Fruit fly (Drosophila melanogaster): ENCODE measurements around the gene Vps13D.
A peak's percentile ranks its signal among the peaks of the same experiment; 100 is the strongest.

Vps13D gene

dm6 chr3L:12720699-12721098 is 34.1 kb upstream of the Vps13D start:
- TF ChIP-seq kay (GFP tag; ENCODE audit: borderline replicate concordance) (no peak), toe (GFP tag; optimal IDR thresholded peaks at IDR 0.05) (no peak), CG5204 (GFP tag; optimal IDR thresholded peaks at IDR 0.05) (no peak), CG1620 (GFP tag; optimal IDR thresholded peaks at IDR 0.05) (no peak), Hr96 (GFP tag; optimal IDR thresholded peaks at IDR 0.05) (no peak), CG7101 (tag; optimal IDR thresholded peaks at IDR 0.05) (no peak), cic (GFP tag; optimal IDR thresholded peaks at IDR 0.05) (no peak), cnc (optimal IDR thresholded peaks at IDR 0.05) (no peak), pad (GFP tag; optimal IDR thresholded peaks at IDR 0.05) (no peak), CG12768 (GFP tag; optimal IDR thresholded peaks at IDR 0.05) (no peak)

- TF ChIP-seq CG12768 (GFP tag; optimal IDR thresholded peaks at IDR 0.05) (no peak), CG33017 (tag; optimal IDR thresholded peaks at IDR 0.05) (no peak), CG7045 (GFP tag; optimal IDR thresholded peaks at IDR 0.05) (no peak), CG11617 (GFP tag; optimal IDR thresholded peaks at IDR 0.05) (no peak), cnc (optimal IDR thresholded peaks at IDR 0.05) (no peak), Mnt (GFP tag; optimal IDR thresholded peaks at IDR 0.05) (no peak), kay (GFP tag; ENCODE audit: borderline replicate concordance) (no peak), CG14711 (tag; optimal IDR thresholded peaks at IDR 0.05) (no peak), Clk (GFP tag; optimal IDR thresholded peaks at IDR 0.05) (no peak), CG5204 (GFP tag; optimal IDR thresholded peaks at IDR 0.05) (no peak), CG1620 (GFP tag; optimal IDR thresholded peaks at IDR 0.05) (no peak), Crg-1 (GFP tag; optimal IDR thresholded peaks at IDR 0.05) (no peak), pad (GFP tag; optimal IDR thresholded peaks at IDR 0.05) (no peak)
These were observed 29.1 kb upstream of the Vps13D start for dm6 chr3L:12725749-12726148.

- no peak for TF ChIP-seq pad (GFP tag; optimal IDR thresholded peaks at IDR 0.05)
- no peak for TF ChIP-seq cic (GFP tag; optimal IDR thresholded peaks at IDR 0.05)
- no peak for TF ChIP-seq bab1 (GFP tag; optimal IDR thresholded peaks at IDR 0.05)
- no peak for TF ChIP-seq kay (GFP tag; ENCODE audit: borderline replicate concordance)
- TF ChIP-seq toe (GFP tag; optimal IDR thresholded peaks at IDR 0.05), result no peak
- no peak for TF ChIP-seq CG5204 (GFP tag; optimal IDR thresholded peaks at IDR 0.05)
These were observed 27.6 kb upstream of the Vps13D start for dm6 chr3L:12727212-12727611.

dm6 chr3L:12729601-12730000 is 25.2 kb upstream of the Vps13D start:
- TF ChIP-seq tj (GFP tag; optimal IDR thresholded peaks at IDR 0.05) (no peak), ovo (GFP tag; optimal IDR thresholded peaks at IDR 0.05) (no peak), CG12768 (GFP tag; optimal IDR thresholded peaks at IDR 0.05) (no peak), Mnt (GFP tag; optimal IDR thresholded peaks at IDR 0.05) (no peak), Crg-1 (GFP tag; optimal IDR thresholded peaks at IDR 0.05) (no peak), CG14711 (tag; optimal IDR thresholded peaks at IDR 0.05) (no peak), cic (GFP tag; optimal IDR thresholded peaks at IDR 0.05) (no peak)

dm6 chr3L:12732742-12733141 is 22.1 kb upstream of the Vps13D start:
- TF ChIP-seq ovo (GFP tag; optimal IDR thresholded peaks at IDR 0.05), result no peak
- TF ChIP-seq CG7101 (tag; optimal IDR thresholded peaks at IDR 0.05), result no peak
- TF ChIP-seq pad (GFP tag; optimal IDR thresholded peaks at IDR 0.05), result no peak
- TF ChIP-seq CG7045 (GFP tag; optimal IDR thresholded peaks at IDR 0.05), result no peak
- TF ChIP-seq cic (GFP tag; optimal IDR thresholded peaks at IDR 0.05), result no peak
- TF ChIP-seq tj (GFP tag; optimal IDR thresholded peaks at IDR 0.05), result no peak

dm6 chr3L:12734550-12735012 is 20.3 kb upstream of the Vps13D start, which contains the start of the genes SmD1 and Ptp69D:
Gene SmD1 (minus strand): TSS chr3L:12734611.
Gene Ptp69D (plus strand): TSS chr3L:12734945.
- TF ChIP-seq CG14711 (tag; optimal IDR thresholded peaks at IDR 0.05), result peak; percentile 20
- TF ChIP-seq Mnt (GFP tag; optimal IDR thresholded peaks at IDR 0.05), result peak; percentile 35
- TF ChIP-seq CG12768 (GFP tag; optimal IDR thresholded peaks at IDR 0.05), result peak; percentile 22
- peak; percentile 9 for TF ChIP-seq pad (GFP tag; optimal IDR thresholded peaks at IDR 0.05)
- peak; percentile 32 for TF ChIP-seq CG11617 (GFP tag; optimal IDR thresholded peaks at IDR 0.05)
- no peak for TF ChIP-seq Clk (GFP tag; optimal IDR thresholded peaks at IDR 0.05)

dm6 chr3L:12735707-12736106 is 19.1 kb upstream of the Vps13D start:
- TF ChIP-seq toe (GFP tag; optimal IDR thresholded peaks at IDR 0.05) (no peak), cnc (optimal IDR thresholded peaks at IDR 0.05) (no peak), ovo (GFP tag; optimal IDR thresholded peaks at IDR 0.05) (no peak), CG33017 (tag; optimal IDR thresholded peaks at IDR 0.05) (no peak), Hr96 (GFP tag; optimal IDR thresholded peaks at IDR 0.05) (no peak), Clk (GFP tag; optimal IDR thresholded peaks at IDR 0.05) (no peak), CG11617 (GFP tag; optimal IDR thresholded peaks at IDR 0.05) (no peak), tj (GFP tag; optimal IDR thresholded peaks at IDR 0.05) (no peak), CG7101 (tag; optimal IDR thresholded peaks at IDR 0.05) (no peak), CG1620 (GFP tag; optimal IDR thresholded peaks at IDR 0.05) (no peak), Crg-1 (GFP tag; optimal IDR thresholded peaks at IDR 0.05) (no peak), bab1 (GFP tag; optimal IDR thresholded peaks at IDR 0.05) (no peak), kay (GFP tag; ENCODE audit: borderline replicate concordance) (no peak), CG5204 (GFP tag; optimal IDR thresholded peaks at IDR 0.05) (no peak), pad (GFP tag; optimal IDR thresholded peaks at IDR 0.05) (no peak)

dm6 chr3L:12741608-12742007 is 13.2 kb upstream of the Vps13D start, which contains the start of gene CG32112:
Gene CG32112 (plus strand): TSS chr3L:12741718.
- TF ChIP-seq CG14711 (tag; optimal IDR thresholded peaks at IDR 0.05), result peak; percentile 34
- no peak for TF ChIP-seq toe (GFP tag; optimal IDR thresholded peaks at IDR 0.05)
- no peak for TF ChIP-seq cic (GFP tag; optimal IDR thresholded peaks at IDR 0.05)
- TF ChIP-seq CG5204 (GFP tag; optimal IDR thresholded peaks at IDR 0.05), result no peak
- no peak for TF ChIP-seq ovo (GFP tag; optimal IDR thresholded peaks at IDR 0.05)
- peak; percentile 34 for TF ChIP-seq CG11617 (GFP tag; optimal IDR thresholded peaks at IDR 0.05)
- peak; percentile 14 for TF ChIP-seq Mnt (GFP tag; optimal IDR thresholded peaks at IDR 0.05)
- TF ChIP-seq Hr96 (GFP tag; optimal IDR thresholded peaks at IDR 0.05), result no peak
- TF ChIP-seq kay (GFP tag; ENCODE audit: borderline replicate concordance), result peak; percentile 78

Measured in whole organism, adult.